Worm (Caenorhabditis elegans) whole organism, L4/young adult: ENCODE data around the gene Y105C5A.1270.

Experiments used
- W03F9.2 ChIP-seq: fragments of 150-350 bp; optimal IDR thresholded peaks from 2 replicates; lab custom pipeline; 2014; ENCODE audit warnings: missing biosample characterization, missing genetic modification characterization
- him-1 ChIP-seq: sonication (generic microtip); optimal IDR thresholded peaks from 2 replicates; lab custom pipeline; 2016; ENCODE audit warnings: missing genotype, missing genetic modification reagents, missing genetic modification characterization, missing compliant biosample characterization

ce11 chrIV:15868288-15868687 is 21.8 kb upstream of the Y105C5A.1270 start:
- TF ChIP-seq him-1 (tag; lab: Kevin White, UChicago) (no peak), W03F9.2 (tag; lab: Kevin White, UChicago) (no peak)
